Worm (Caenorhabditis elegans) whole organism, young adult: ENCODE results near the gene spp-26.

Experiments used
- F37B4.10 ChIP-seq: fragments of 200-800 bp; sonication (Bioruptor generic); IDR thresholded peaks from 2 replicates; pipeline ENCODE4 v1.3.6; 2022; ENCODE audit warnings: missing genetic modification characterization, missing compliant biosample characterization
- ama-1 ChIP-seq, 3 experiments: fragments of 150-350 bp in 1 of 3; sonication (generic microtip) in 2 of 3; optimal IDR thresholded peaks; 2 replicates each; lab custom pipeline; 2014 to 2018; ENCODE audit warnings: missing biosample characterization in 2 of 3, missing genetic modification characterization in 2 of 3, missing genetic modification reagents in 2 of 3
- ceh-100 ChIP-seq: fragments of 200-800 bp; sonication (Bioruptor generic); IDR thresholded peaks from 2 replicates; pipeline ENCODE4 v1.3.6; 2022; ENCODE audit warnings: missing genetic modification reagents, missing genetic modification characterization, missing compliant biosample characterization
- dpl-1 ChIP-seq: fragments of 150-350 bp; optimal IDR thresholded peaks from 2 replicates; lab custom pipeline; 2014; ENCODE audit warnings: missing biosample characterization, missing genetic modification reagents, missing genetic modification characterization
- efl-1 ChIP-seq: fragments of 150-350 bp; optimal IDR thresholded peaks from 2 replicates; lab custom pipeline; 2014; ENCODE audit warnings: missing biosample characterization, missing genetic modification reagents, missing genetic modification characterization
- nfya-1 ChIP-seq: sonication (generic microtip); optimal IDR thresholded peaks from 2 replicates; lab custom pipeline; 2017; ENCODE audit warnings: antibody characterized with exemption, missing compliant biosample characterization, missing genetic modification characterization, borderline replicate concordance; ENCODE audit not compliant: insufficient read depth
- nhr-120 ChIP-seq: fragments of 200-800 bp; sonication (Bioruptor generic); IDR thresholded peaks from 2 replicates; pipeline ENCODE4 v1.3.6; 2022; ENCODE audit warnings: missing genetic modification characterization, missing compliant biosample characterization
- snpc-4 ChIP-seq, 5 experiments: fragments of 150-350 bp in 1 of 5; sonication (generic microtip) in 4 of 5; optimal IDR thresholded peaks; 2 replicates each; lab custom pipeline; 2014 to 2018; ENCODE audit warnings: missing genetic modification characterization in 5 of 5, missing biosample characterization in 3 of 5, antibody characterized with exemption in 2 of 5, mild to moderate bottlenecking in 2 of 5, missing compliant biosample characterization in 2 of 5, missing genotype in 2 of 5, moderate library complexity in 2 of 5, missing genetic modification reagents in 1 of 5
- tlf-1 ChIP-seq: fragments of 200-800 bp; sonication (Bioruptor generic); optimal IDR thresholded peaks from 2 replicates; lab custom pipeline; 2018; ENCODE audit warnings: mild to moderate bottlenecking, missing genetic modification characterization, missing compliant biosample characterization
- ztf-25 ChIP-seq: fragments of 200-800 bp; sonication (Bioruptor generic); IDR thresholded peaks from 2 replicates; pipeline ENCODE4 v1.3.6; 2022; ENCODE audit warnings: missing genetic modification reagents, missing genetic modification characterization, missing compliant biosample characterization

ce11 chrV:6513356-6513755 is 45.6 kb downstream of the spp-26 start:
- TF ChIP-seq snpc-4 (GFP tag; optimal IDR thresholded peaks at IDR 0.05; lab: Kevin White, UChicago) (no peak), snpc-4 (tag; optimal IDR thresholded peaks at IDR 0.05; lab: Kevin White, UChicago) (no peak), dpl-1 (GFP tag; lab: Kevin White, UChicago) (no peak), nhr-120 (GFP tag; lab: Robert Waterston, UW) (no peak), nfya-1 (tag; lab: Kevin White, UChicago) (no peak), efl-1 (GFP tag; lab: Kevin White, UChicago) (no peak), ama-1 (optimal IDR thresholded peaks at IDR 0.05; lab: Kevin White, UChicago) (no peak), ama-1 (GFP tag; optimal IDR thresholded peaks at IDR 0.05; lab: Kevin White, UChicago) (no peak), ceh-100 (no peak), ztf-25 (no peak), F37B4.10 (no peak), tlf-1 (no peak)
